Fruit fly (Drosophila melanogaster): Measurements from ENCODE around the gene CG15210.

CG15210 gene

DNA sequence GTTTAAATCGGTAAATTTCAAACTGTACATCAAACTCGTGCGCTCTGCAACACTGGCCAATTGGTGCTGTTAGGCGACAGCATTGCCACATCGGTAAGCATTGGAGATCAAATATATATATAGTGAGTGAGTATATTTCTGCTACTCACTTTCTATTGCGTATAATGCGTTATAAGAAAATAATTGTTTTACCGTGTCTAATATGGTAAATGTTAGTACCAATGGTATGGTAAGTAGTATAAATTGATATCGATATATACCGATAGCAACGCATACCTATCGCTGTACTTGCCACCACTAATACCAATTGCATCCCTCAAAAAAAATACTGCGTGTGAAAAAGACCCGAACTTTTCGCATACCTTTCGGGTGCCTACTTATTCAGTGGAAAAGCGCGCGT, 18.3 kb downstream of the CG15210 start, which contains the start of the genes sofe and CG2186 (continued):
- TF ChIP-seq kni (GFP tag; optimal IDR thresholded peaks at IDR 0.05), result peak; percentile 2
- no peak for TF ChIP-seq Oaz (GFP tag; IDR thresholded peaks at IDR 0.05)
- TF ChIP-seq rib (GFP tag; IDR thresholded peaks at IDR 0.05), result no peak
- TF ChIP-seq Xbp1 (GFP tag; optimal IDR thresholded peaks at IDR 0.05), result peak; percentile 66
- no peak for TF ChIP-seq CG3407 (GFP tag; optimal IDR thresholded peaks at IDR 0.05)
- peak; percentile 11 for TF ChIP-seq CG4820 (GFP tag; optimal IDR thresholded peaks at IDR 0.05)
- TF ChIP-seq Taf1 (GFP tag; IDR thresholded peaks at IDR 0.05), result no peak
- no peak for TF ChIP-seq emc (GFP tag; optimal IDR thresholded peaks at IDR 0.05)
- TF ChIP-seq CG2202 (tag; optimal IDR thresholded peaks at IDR 0.05), result peak; percentile 34
- no peak for TF ChIP-seq Fer2 (tag; optimal IDR thresholded peaks at IDR 0.05)
- TF ChIP-seq CG33213 (GFP tag; optimal IDR thresholded peaks at IDR 0.05), result peak; percentile 16
- no peak for TF ChIP-seq YL-1 (GFP tag; optimal IDR thresholded peaks at IDR 0.05)
- no peak for TF ChIP-seq Sox102F (GFP tag; optimal IDR thresholded peaks at IDR 0.05)
- TF ChIP-seq knrl (GFP tag; IDR thresholded peaks at IDR 0.05; ENCODE audit: partially characterized antibody), result peak; percentile 90
- peak; percentile 51 for TF ChIP-seq CG9727 (GFP tag; optimal IDR thresholded peaks at IDR 0.05)
- peak; percentile 77 for TF ChIP-seq sna (GFP tag; IDR thresholded peaks at IDR 0.05; ENCODE audit: partially characterized antibody)
- TF ChIP-seq prd (optimal IDR thresholded peaks at IDR 0.05), result no peak
- TF ChIP-seq prd (GFP tag; IDR thresholded peaks at IDR 0.05), result peak; percentile 67
- TF ChIP-seq Tbp (GFP tag; optimal IDR thresholded peaks at IDR 0.05), result no peak
- TF ChIP-seq CG17328 (GFP tag; IDR thresholded peaks at IDR 0.05), result no peak
- TF ChIP-seq nau (GFP tag; optimal IDR thresholded peaks at IDR 0.05), result no peak
- 0 out of 2 replicates have a peak, but pooled peaks have one; percentile 19 for TF ChIP-seq Drgx (GFP tag; IDR thresholded peaks at IDR 0.05)
- peak; percentile 35 for TF ChIP-seq Abd-B (GFP tag; optimal IDR thresholded peaks at IDR 0.05)
- no peak for TF ChIP-seq jigr1 (GFP tag; IDR thresholded peaks at IDR 0.05)
- no peak for TF ChIP-seq CG2875 (GFP tag; optimal IDR thresholded peaks at IDR 0.05)
- no peak for TF ChIP-seq Lpt (GFP tag; optimal IDR thresholded peaks at IDR 0.05)
- no peak for TF ChIP-seq maf-S (GFP tag; optimal IDR thresholded peaks at IDR 0.05)
- TF ChIP-seq dm (GFP tag; optimal IDR thresholded peaks at IDR 0.05), result peak; percentile 34
- TF ChIP-seq Optix (GFP tag; IDR thresholded peaks at IDR 0.05), result no peak
- no peak for TF ChIP-seq al (GFP tag; IDR thresholded peaks at IDR 0.05)
- TF ChIP-seq Vsx1 (GFP tag; optimal IDR thresholded peaks at IDR 0.05), result no peak
- TF ChIP-seq pita (GFP tag; optimal IDR thresholded peaks at IDR 0.05), result no peak
- TF ChIP-seq CG2712 (tag; optimal IDR thresholded peaks at IDR 0.05), result peak; percentile 63
- peak; percentile 45; the same call in 1 of the 3 replicates for TF ChIP-seq zfh1 (GFP tag; IDR thresholded peaks at IDR 0.05)
- TF ChIP-seq Blimp-1 (GFP tag; optimal IDR thresholded peaks at IDR 0.05), result no peak
- TF ChIP-seq CG4707 (GFP tag; optimal IDR thresholded peaks at IDR 0.05), result no peak
- TF ChIP-seq CG7556 (GFP tag; optimal IDR thresholded peaks at IDR 0.05), result peak; percentile 16
- no peak for TF ChIP-seq CG8281 (tag; optimal IDR thresholded peaks at IDR 0.05)
- no peak for TF ChIP-seq CG32772 (GFP tag; IDR thresholded peaks at IDR 0.05)
- 0 out of 2 replicates have a peak, but pooled peaks have one; percentile 26 for TF ChIP-seq HLH3B (GFP tag; IDR thresholded peaks at IDR 0.05)
- peak; percentile 79 for TF ChIP-seq Elba2 (GFP tag; optimal IDR thresholded peaks at IDR 0.05)
- TF ChIP-seq inv (GFP tag; IDR thresholded peaks at IDR 0.05; ENCODE audit: partially characterized antibody), result peak; percentile 78
- TF ChIP-seq Spps (tag; optimal IDR thresholded peaks at IDR 0.05), result no peak
- TF ChIP-seq sens-2 (GFP tag; IDR thresholded peaks at IDR 0.05), result no peak
- no peak for TF ChIP-seq Adf1 (GFP tag; IDR thresholded peaks at IDR 0.05)
- TF ChIP-seq CG17359 (tag; optimal IDR thresholded peaks at IDR 0.05), result peak; percentile 28
- TF ChIP-seq tup (GFP tag; optimal IDR thresholded peaks at IDR 0.05), result no peak
- peak; percentile 58 for TF ChIP-seq CG1602 (GFP tag; optimal IDR thresholded peaks at IDR 0.05)
- no peak for TF ChIP-seq CG4730 (GFP tag; IDR thresholded peaks at IDR 0.05)
- peak; percentile 91 for TF ChIP-seq BEAF-32 (GFP tag; optimal IDR thresholded peaks at IDR 0.05)
- TF ChIP-seq CG31388 (GFP tag; optimal IDR thresholded peaks at IDR 0.05), result peak; percentile 10
- no peak for TF ChIP-seq CG12104 (GFP tag; optimal IDR thresholded peaks at IDR 0.05)

All from whole organism, embryonic.